Fruit fly (Drosophila melanogaster) whole organism, embryonic: ENCODE measurements around the gene ND-39.

ENCODE experiments used
- CG10267 ChIP-seq: fragments of 200-800 bp; sonication (Bioruptor generic); optimal IDR thresholded peaks from 2 replicates; lab custom pipeline; 2018; ENCODE audit warnings: missing biosample characterization, mild to moderate bottlenecking, missing genetic modification characterization, moderate library complexity
- CG10274 ChIP-seq: fragments of 200-800 bp; sonication (Bioruptor generic); optimal IDR thresholded peaks from 3 replicates; lab custom pipeline; 2017; ENCODE audit warnings: missing biosample characterization, mild to moderate bottlenecking, missing genetic modification characterization
- CG10979 ChIP-seq: fragments of 200-800 bp; sonication (Bioruptor generic); optimal IDR thresholded peaks from 2 replicates; lab custom pipeline; 2018; ENCODE audit warnings: missing biosample characterization, mild to moderate bottlenecking, missing genetic modification characterization, moderate library complexity
- CG11695 ChIP-seq: fragments of 200-800 bp; sonication (Bioruptor generic); IDR thresholded peaks from 3 replicates; pipeline ENCODE4 v1.3.6; 2022; ENCODE audit warnings: missing biosample characterization, missing genetic modification characterization
- CG13624 ChIP-seq: fragments of 200-800 bp; sonication (Bioruptor generic); optimal IDR thresholded peaks from 2 replicates; lab custom pipeline; 2016; ENCODE audit warnings: missing biosample characterization, missing genetic modification characterization
- CG13775 ChIP-seq: fragments of 200-800 bp; sonication (Bioruptor generic); optimal IDR thresholded peaks from 3 replicates; lab custom pipeline; 2017; ENCODE audit warnings: missing biosample characterization, mild to moderate bottlenecking, missing genetic modification characterization
- CG14860 ChIP-seq: fragments of 200-800 bp; sonication (Bioruptor generic); IDR thresholded peaks from 3 replicates; pipeline ENCODE4 v1.3.6; 2022; ENCODE audit warnings: missing biosample characterization, missing genetic modification characterization; ENCODE audit not compliant: partially characterized antibody
- CG14965 ChIP-seq: fragments of 200-800 bp; sonication (Bioruptor generic); optimal IDR thresholded peaks from 2 replicates; lab custom pipeline; 2016; ENCODE audit warnings: missing biosample characterization, missing genetic modification characterization, borderline replicate concordance
- CG15011 ChIP-seq: fragments of 200-800 bp; sonication (Bioruptor generic); optimal IDR thresholded peaks from 3 replicates; lab custom pipeline; 2018; ENCODE audit warnings: missing biosample characterization, mild to moderate bottlenecking, missing genetic modification characterization
- CG2678 ChIP-seq: fragments of 200-800 bp; sonication (Bioruptor generic); optimal IDR thresholded peaks from 3 replicates; lab custom pipeline; 2019; ENCODE audit warnings: missing biosample characterization, mild to moderate bottlenecking, missing genetic modification characterization, moderate library complexity
- CG5180 ChIP-seq: fragments of 200-800 bp; sonication (Bioruptor generic); optimal IDR thresholded peaks from 3 replicates; lab custom pipeline; 2017; ENCODE audit warnings: missing biosample characterization, missing genetic modification characterization, mild to moderate bottlenecking, moderate library complexity, missing genetic modification reagents
- CG9437 ChIP-seq: fragments of 200-800 bp; sonication (Bioruptor generic); optimal IDR thresholded peaks from 2 replicates; lab custom pipeline; 2018; ENCODE audit warnings: missing biosample characterization, mild to moderate bottlenecking, missing genetic modification characterization
- CG9609 ChIP-seq: fragments of 200-800 bp; sonication (Bioruptor generic); optimal IDR thresholded peaks from 3 replicates; lab custom pipeline; 2016; ENCODE audit warnings: missing biosample characterization, missing genetic modification characterization
- CG9797 ChIP-seq: fragments of 200-800 bp; sonication (Bioruptor generic); optimal IDR thresholded peaks from 3 replicates; lab custom pipeline; 2018; ENCODE audit warnings: missing biosample characterization, mild to moderate bottlenecking, missing genetic modification characterization
- CG9932 ChIP-seq: fragments of 200-800 bp; sonication (Bioruptor generic); IDR thresholded peaks from 2 replicates; pipeline ENCODE4 v1.3.6; 2022; ENCODE audit warnings: missing biosample characterization, missing genetic modification characterization
- Chrac-16 ChIP-seq: fragments of 200-800 bp; sonication (Bioruptor generic); optimal IDR thresholded peaks from 3 replicates; lab custom pipeline; 2016; ENCODE audit warnings: missing biosample characterization, missing genetic modification characterization
- D19A ChIP-seq: fragments of 200-800 bp; optimal IDR thresholded peaks from 3 replicates; lab custom pipeline; 2019; ENCODE audit warnings: missing biosample characterization, mild to moderate bottlenecking, missing genetic modification characterization, moderate library complexity
- D19B ChIP-seq: fragments of 200-800 bp; sonication (Bioruptor generic); optimal IDR thresholded peaks from 2 replicates; lab custom pipeline; 2017; ENCODE audit warnings: missing biosample characterization, mild to moderate bottlenecking, missing genetic modification characterization
- Dek ChIP-seq: fragments of 200-800 bp; sonication (Bioruptor generic); optimal IDR thresholded peaks from 3 replicates; lab custom pipeline; 2019; ENCODE audit warnings: missing biosample characterization, mild to moderate bottlenecking, missing genetic modification characterization, moderate library complexity
- Gsc ChIP-seq: fragments of 200-800 bp; sonication (Bioruptor generic); IDR thresholded peaks from 2 replicates; pipeline ENCODE4 v1.3.6; 2022; ENCODE audit warnings: missing biosample characterization, missing genetic modification characterization
- HLH54F ChIP-seq: fragments of 200-800 bp; sonication (Bioruptor generic); optimal IDR thresholded peaks from 3 replicates; lab custom pipeline; 2016; ENCODE audit warnings: missing biosample characterization, missing genetic modification characterization
- HLHmδ ChIP-seq: fragments of 200-800 bp; sonication (Bioruptor generic); optimal IDR thresholded peaks from 2 replicates; lab custom pipeline; 2018; ENCODE audit warnings: missing biosample characterization, mild to moderate bottlenecking, missing genetic modification characterization, moderate library complexity
- Hr78 ChIP-seq, 2 experiments: fragments of 200-800 bp in 1 of 2; fragments of >200 bp in 1 of 2; sonication (Bioruptor generic) in 1 of 2; optimal IDR thresholded peaks; 2 replicates each; lab custom pipeline; 2017 to 2019; ENCODE audit warnings: missing biosample characterization in 2 of 2, missing genetic modification characterization in 2 of 2, mild to moderate bottlenecking in 1 of 2, moderate library complexity in 1 of 2
- Hsf ChIP-seq: fragments of 200-800 bp; sonication (Bioruptor generic); optimal IDR thresholded peaks from 3 replicates; lab custom pipeline; 2016; ENCODE audit warnings: missing biosample characterization, missing genetic modification characterization
- Lpt ChIP-seq: fragments of >200 bp; optimal IDR thresholded peaks from 2 replicates; lab custom pipeline; 2018; ENCODE audit warnings: missing biosample characterization, missing genetic modification characterization
- MBD-R2 ChIP-seq: fragments of 200-800 bp; sonication (Bioruptor generic); IDR thresholded peaks from 2 replicates; pipeline ENCODE4 v1.3.6; 2022; ENCODE audit warnings: missing biosample characterization, missing genetic modification characterization
- Med ChIP-seq: fragments of 200-800 bp; sonication (Bioruptor generic); peaks from one replicate; lab custom pipeline; 2016; ENCODE audit warnings: missing biosample characterization, missing genetic modification characterization, mild to moderate bottlenecking, inconsistent platforms, moderate library complexity
- Meics ChIP-seq: fragments of 200-800 bp; sonication (Bioruptor generic); optimal IDR thresholded peaks from 2 replicates; lab custom pipeline; 2017; ENCODE audit warnings: missing biosample characterization, mild to moderate bottlenecking, missing genetic modification characterization
- Mrtf ChIP-seq: fragments of 200-800 bp; sonication (Bioruptor generic); IDR thresholded peaks from 3 replicates; pipeline ENCODE4 v1.3.6; 2022; ENCODE audit warnings: missing biosample characterization, missing genetic modification characterization
- NK7.1 ChIP-seq: fragments of 200-800 bp; sonication (Bioruptor generic); optimal IDR thresholded peaks from 3 replicates; lab custom pipeline; 2016; ENCODE audit warnings: missing biosample characterization, missing genetic modification characterization
- PHDP ChIP-seq: fragments of 200-800 bp; sonication (Bioruptor generic); optimal IDR thresholded peaks from 3 replicates; lab custom pipeline; 2018; ENCODE audit warnings: missing biosample characterization, mild to moderate bottlenecking, missing genetic modification characterization, moderate library complexity
- Pdp1 ChIP-seq, 2 experiments: fragments of 200-800 bp; sonication (Bioruptor generic); optimal IDR thresholded peaks; 3 replicates each; lab custom pipeline; 2016; ENCODE audit warnings: missing biosample characterization in 2 of 2, missing genetic modification characterization in 2 of 2, mild to moderate bottlenecking in 1 of 2, moderate library complexity in 1 of 2
- Rfx ChIP-seq: fragments of 200-800 bp; sonication (Bioruptor generic); IDR thresholded peaks from 2 replicates; pipeline ENCODE4 v1.3.6; 2022; ENCODE audit warnings: missing biosample characterization, missing genetic modification characterization
- abd-A ChIP-seq: fragments of 200-800 bp; sonication (Bioruptor generic); optimal IDR thresholded peaks from 3 replicates; lab custom pipeline; 2019; ENCODE audit warnings: missing biosample characterization, mild to moderate bottlenecking, missing genetic modification characterization, moderate library complexity
- amos ChIP-seq: fragments of 200-800 bp; sonication (Bioruptor generic); IDR thresholded peaks from 2 replicates; pipeline ENCODE4 v1.3.6; 2022; ENCODE audit warnings: missing biosample characterization, missing genetic modification characterization; ENCODE audit not compliant: partially characterized antibody
- bcd ChIP-seq: fragments of 200-800 bp; sonication (Bioruptor generic); optimal IDR thresholded peaks from 2 replicates; lab custom pipeline; 2017; ENCODE audit warnings: missing biosample characterization, mild to moderate bottlenecking, missing genetic modification characterization
- chinmo ChIP-seq: fragments of 200-800 bp; sonication (Bioruptor generic); IDR thresholded peaks from 4 replicates; pipeline ENCODE4 v1.3.6; 2022; ENCODE audit warnings: missing biosample characterization, missing genetic modification characterization; ENCODE audit not compliant: partially characterized antibody
- cwo ChIP-seq: fragments of 200-800 bp; sonication (Bioruptor generic); optimal IDR thresholded peaks from 3 replicates; lab custom pipeline; 2017; ENCODE audit warnings: missing biosample characterization, missing genetic modification characterization, mild to moderate bottlenecking, moderate library complexity, missing genetic modification reagents
- dimm ChIP-seq: fragments of 200-800 bp; sonication (Bioruptor generic); IDR thresholded peaks from 2 replicates; pipeline ENCODE4 v1.3.6; 2022; ENCODE audit warnings: missing biosample characterization, missing genetic modification characterization
- eve ChIP-seq, 2 experiments: fragments of >200 bp; optimal IDR thresholded peaks; 2 replicates each; lab custom pipeline; 2017; ENCODE audit warnings: missing biosample characterization in 2 of 2, missing genetic modification characterization in 2 of 2
- eyg ChIP-seq: fragments of 200-800 bp; sonication (Bioruptor generic); optimal IDR thresholded peaks from 3 replicates; lab custom pipeline; 2016; ENCODE audit warnings: missing biosample characterization, missing genetic modification characterization
- ftz-f1 ChIP-seq: fragments of 200-800 bp; sonication (Bioruptor generic); optimal IDR thresholded peaks from 2 replicates; lab custom pipeline; 2016; ENCODE audit warnings: missing biosample characterization, missing genetic modification characterization
- grn ChIP-seq: fragments of 200-800 bp; sonication (Bioruptor generic); optimal IDR thresholded peaks from 3 replicates; lab custom pipeline; 2017; ENCODE audit warnings: missing biosample characterization, missing genetic modification characterization
- hb ChIP-seq: fragments of 200-800 bp; sonication (Bioruptor generic); IDR thresholded peaks from 3 replicates; pipeline ENCODE4 v1.3.6; 2022; ENCODE audit warnings: missing biosample characterization, missing genetic modification characterization; ENCODE audit not compliant: partially characterized antibody
- sima ChIP-seq: fragments of 200-800 bp; sonication (Bioruptor generic); optimal IDR thresholded peaks from 2 replicates; lab custom pipeline; 2016; ENCODE audit warnings: missing biosample characterization, missing genetic modification characterization
- sob ChIP-seq: fragments of 200-800 bp; sonication (Bioruptor generic); IDR thresholded peaks from 2 replicates; pipeline ENCODE4 v1.3.6; 2022; ENCODE audit warnings: missing biosample characterization, missing genetic modification characterization
- sqz ChIP-seq: fragments of 200-800 bp; sonication (Bioruptor generic); optimal IDR thresholded peaks from 3 replicates; lab custom pipeline; 2018; ENCODE audit warnings: missing biosample characterization, mild to moderate bottlenecking, missing genetic modification characterization

Gene ND-39

DNA sequence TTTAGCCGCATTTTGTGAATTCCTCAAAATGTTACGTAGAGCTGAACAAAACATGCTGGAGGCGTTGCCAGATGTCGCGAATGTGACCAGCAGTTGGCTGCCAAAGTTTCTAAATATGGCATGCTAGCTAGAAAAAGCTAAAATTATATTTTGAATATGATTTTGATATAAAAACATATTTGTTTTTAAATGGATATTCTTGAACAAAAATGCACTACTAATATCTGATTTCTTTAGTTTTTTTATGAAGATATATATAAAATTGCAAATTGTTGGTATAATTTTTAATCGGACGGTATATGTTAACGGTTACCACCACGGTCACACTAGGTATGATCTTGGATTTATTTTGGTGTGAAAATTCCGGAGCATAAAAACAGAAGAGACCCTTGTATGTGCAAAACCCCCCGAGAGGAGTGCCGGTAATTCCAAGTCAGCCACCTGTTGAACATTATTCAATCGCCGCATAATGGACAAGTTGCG is 28.8 kb downstream of the ND-39 start, which contains the start of the genes mTerf3 and CG5104 (continued):
- TF ChIP-seq MBD-R2 (GFP tag; lab: Robert Waterston, UW) (peak; percentile 53; the same call in 1 of the 2 replicates), Mrtf (GFP tag; lab: Robert Waterston, UW) (no peak), Meics (GFP tag; lab: Kevin White, UChicago) (no peak), Lpt (GFP tag; lab: Kevin White, UChicago) (no peak), NK7.1 (GFP tag; lab: Kevin White, UChicago) (no peak), Hr78 (GFP tag; optimal IDR thresholded peaks at IDR 0.05; lab: Kevin White, UChicago) (no peak), Chrac-16 (peak; percentile 5), grn (GFP tag; lab: Kevin White, UChicago) (no peak), CG9609 (no peak), eve (GFP tag; optimal IDR thresholded peaks at IDR 0.05; lab: Kevin White, UChicago) (no peak), CG10274 (GFP tag; lab: Kevin White, UChicago) (no peak), CG14860 (GFP tag; lab: Robert Waterston, UW) (no peak), CG9437 (GFP tag; lab: Kevin White, UChicago) (peak; percentile 92), Rfx (GFP tag; lab: Robert Waterston, UW) (0 out of 2 replicates have a peak, but pooled peaks have one; percentile 8), HLHmδ (GFP tag; lab: Kevin White, UChicago) (no peak), CG13624 (GFP tag; lab: Kevin White, UChicago) (no peak), eyg (GFP tag; lab: Kevin White, UChicago) (no peak), CG13775 (GFP tag; lab: Kevin White, UChicago) (no peak), CG10267 (tag; lab: Kevin White, UChicago) (peak; percentile 42), CG9797 (peak; percentile 78), Gsc (GFP tag; lab: Robert Waterston, UW) (no peak), sqz (GFP tag; lab: Kevin White, UChicago) (no peak), HLH54F (no peak), CG10979 (tag; lab: Kevin White, UChicago) (peak; percentile 2), dimm (GFP tag; lab: Robert Waterston, UW) (no peak), CG14965 (GFP tag; lab: Kevin White, UChicago) (no peak), abd-A (tag; lab: Kevin White, UChicago) (no peak), Hsf (GFP tag; lab: Kevin White, UChicago) (peak; percentile 39), PHDP (peak; percentile 0), Med (GFP tag; lab: Kevin White, UChicago) (peak; percentile 74), CG5180 (GFP tag; lab: Kevin White, UChicago) (no peak), hb (GFP tag; lab: Robert Waterston, UW) (no peak), amos (no peak), sima (GFP tag; lab: Kevin White, UChicago) (no peak), Dek (tag; lab: Kevin White, UChicago) (no peak), CG15011 (GFP tag; lab: Kevin White, UChicago) (no peak)

DNA sequence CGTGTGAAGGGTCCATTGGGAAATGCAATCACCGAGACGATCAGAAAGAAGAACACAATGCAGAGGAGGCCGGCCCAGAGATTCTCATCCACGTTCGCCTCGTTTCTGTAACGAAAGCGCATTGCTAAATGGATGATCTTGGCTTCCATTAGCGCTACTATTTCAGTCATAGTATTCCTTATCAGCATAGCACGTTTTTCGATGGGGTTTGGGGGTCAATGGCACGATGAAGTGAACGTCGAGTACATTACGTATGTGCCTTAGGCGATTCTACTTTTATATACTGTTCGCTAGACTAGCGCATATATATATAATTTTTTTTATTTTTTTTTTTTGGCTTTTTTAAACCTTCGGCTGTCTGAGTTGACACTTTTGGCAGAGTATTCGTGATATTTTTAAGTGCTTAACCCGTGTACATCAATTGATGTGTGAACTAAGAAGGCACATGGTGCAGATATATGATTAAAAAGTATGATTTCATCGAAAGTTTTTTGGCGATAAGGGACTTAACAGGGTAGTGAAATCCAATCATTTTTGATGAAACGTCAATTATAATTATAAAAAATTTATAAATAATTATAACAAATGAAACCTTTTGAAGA is 32.6 kb downstream of the ND-39 start:
- TF ChIP-seq Med (GFP tag; lab: Kevin White, UChicago) (peak; percentile 39), D19B (peak; percentile 12), chinmo (GFP tag; lab: Robert Waterston, UW) (0 out of 4 replicates have a peak, but pooled peaks have one; percentile 58), cwo (GFP tag; lab: Kevin White, UChicago) (peak; percentile 94), CG11695 (GFP tag; lab: Robert Waterston, UW) (0 out of 3 replicates have a peak, but pooled peaks have one; percentile 41), CG9932 (no peak), Pdp1 (GFP tag; optimal IDR thresholded peaks at IDR 0.05; lab: Kevin White, UChicago) (peak in 1 of 2 experiments; percentile 45), ftz-f1 (GFP tag; lab: Kevin White, UChicago) (peak; percentile 3), CG9437 (GFP tag; lab: Kevin White, UChicago) (peak; percentile 77), bcd (GFP tag; lab: Kevin White, UChicago) (no peak), CG2678 (tag; lab: Kevin White, UChicago) (no peak), D19A (peak; percentile 12), sob (0 out of 2 replicates have a peak, but pooled peaks have one; percentile 15)
